ENCODE assay signal across 1 fruit fly cellular context in the genomic region with DNA sequence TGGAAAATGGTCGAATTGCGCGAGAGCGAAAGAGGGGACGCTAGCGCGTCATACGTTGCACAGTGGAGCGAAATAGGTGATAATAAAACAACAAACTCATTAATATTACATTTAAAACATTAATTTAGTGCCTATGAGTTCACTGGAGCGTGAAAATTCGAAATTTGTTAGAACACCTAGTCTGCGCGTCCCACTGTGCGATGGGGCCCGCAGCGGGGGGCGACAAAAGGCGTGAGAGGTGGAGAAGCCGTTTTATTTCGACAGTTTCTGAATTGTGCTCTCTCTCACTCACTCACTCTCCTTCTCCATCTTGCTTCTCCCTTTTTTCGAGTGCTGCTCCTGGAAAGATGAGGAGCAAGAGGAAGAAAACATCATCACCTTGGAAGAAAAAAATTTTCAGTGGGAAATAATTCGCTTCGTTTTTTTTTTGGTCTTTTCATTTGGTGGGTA.
TF ChIP-seq lines count a peak whose summit lies in the region.

No protein-coding gene starts in this region.

TF ChIP-seq in whole organism, embryonic, 481 proteins besides CTCF, POLR2A, EP300 and RAD21 (continued from another document and continues in another):
- TF ChIP-seq pb (GFP tag; optimal IDR thresholded peaks at IDR 0.05; lab: Kevin White, UChicago), result peak; percentile 92
- peak; percentile 93 for TF ChIP-seq CG43689 (GFP tag; IDR thresholded peaks at IDR 0.05; lab: Robert Waterston, UW)
- peak; percentile 96 for TF ChIP-seq CG14050 (GFP tag; IDR thresholded peaks at IDR 0.05; lab: Robert Waterston, UW)
- TF ChIP-seq Meics (GFP tag; optimal IDR thresholded peaks at IDR 0.05; lab: Kevin White, UChicago), result peak; percentile 96
- peak; percentile 98 for TF ChIP-seq lab (GFP tag; optimal IDR thresholded peaks at IDR 0.05; lab: Kevin White, UChicago)
- TF ChIP-seq Gsc (GFP tag; IDR thresholded peaks at IDR 0.05; lab: Robert Waterston, UW), result peak; percentile 89
- peak in 1 of 2 experiments; percentile 36 for TF ChIP-seq insv (GFP tag; optimal IDR thresholded peaks at IDR 0.05; lab: Kevin White, UChicago)
- TF ChIP-seq MESR4 (GFP tag; optimal IDR thresholded peaks at IDR 0.05; lab: Kevin White, UChicago), result peak; percentile 51
- peak; percentile 87 for TF ChIP-seq Ssrp (tag; optimal IDR thresholded peaks at IDR 0.05; lab: Kevin White, UChicago)
- no peak for TF ChIP-seq yki (optimal IDR thresholded peaks at IDR 0.05; lab: Kevin White, UChicago)
- TF ChIP-seq stwl (tag; optimal IDR thresholded peaks at IDR 0.05; lab: Kevin White, UChicago), result no peak
- peak; percentile 89 for TF ChIP-seq Max (GFP tag; optimal IDR thresholded peaks at IDR 0.05; lab: Kevin White, UChicago)
- peak; percentile 91 for TF ChIP-seq fd96Cb (tag; optimal IDR thresholded peaks at IDR 0.05; lab: Kevin White, UChicago)
- TF ChIP-seq so (GFP tag; IDR thresholded peaks at IDR 0.05; lab: Robert Waterston, UW), result peak; percentile 97
- peak; percentile 95 for TF ChIP-seq sim (GFP tag; IDR thresholded peaks at IDR 0.05; lab: Robert Waterston, UW)
- peak; percentile 80 for TF ChIP-seq CG15514 (GFP tag; optimal IDR thresholded peaks at IDR 0.05; lab: Kevin White, UChicago)
- peak; percentile 81 for TF ChIP-seq CG8388 (GFP tag; optimal IDR thresholded peaks at IDR 0.05; lab: Kevin White, UChicago)
- TF ChIP-seq CG13775 (GFP tag; optimal IDR thresholded peaks at IDR 0.05; lab: Kevin White, UChicago), result peak; percentile 92
- TF ChIP-seq danr (GFP tag; IDR thresholded peaks at IDR 0.05; lab: Robert Waterston, UW), result peak; percentile 94
- TF ChIP-seq Opbp (GFP tag; IDR thresholded peaks at IDR 0.05; lab: Robert Waterston, UW; ENCODE audit: partially characterized antibody), result no peak
- TF ChIP-seq grau (tag; optimal IDR thresholded peaks at IDR 0.05; lab: Kevin White, UChicago), result peak; percentile 90
- peak; percentile 92 for TF ChIP-seq unpg (GFP tag; optimal IDR thresholded peaks at IDR 0.05; lab: Kevin White, UChicago)
- TF ChIP-seq lov (optimal IDR thresholded peaks at IDR 0.05; lab: Kevin White, UChicago), result no peak
- TF ChIP-seq lov (GFP tag; IDR thresholded peaks at IDR 0.05; lab: Robert Waterston, UW), result peak; percentile 95
- peak in 1 of 3 experiments; percentile 25 for TF ChIP-seq Stat92E (GFP tag; optimal IDR thresholded peaks at IDR 0.05; lab: Kevin White, UChicago)
- TF ChIP-seq CG10543 (GFP tag; optimal IDR thresholded peaks at IDR 0.05; lab: Kevin White, UChicago), result peak; percentile 93
- peak; percentile 61 for TF ChIP-seq CG15696 (tag; optimal IDR thresholded peaks at IDR 0.05; lab: Kevin White, UChicago)
- TF ChIP-seq cwo (GFP tag; optimal IDR thresholded peaks at IDR 0.05; lab: Kevin White, UChicago), result peak; percentile 93
- TF ChIP-seq grn (GFP tag; optimal IDR thresholded peaks at IDR 0.05; lab: Kevin White, UChicago), result peak; percentile 73
- peak; percentile 93 for TF ChIP-seq CG12219 (GFP tag; optimal IDR thresholded peaks at IDR 0.05; lab: Kevin White, UChicago)
- TF ChIP-seq D19B (GFP tag; optimal IDR thresholded peaks at IDR 0.05; lab: Kevin White, UChicago), result peak; percentile 83
- TF ChIP-seq corto (GFP tag; optimal IDR thresholded peaks at IDR 0.05; lab: Kevin White, UChicago), result peak; percentile 71
- TF ChIP-seq her (GFP tag; optimal IDR thresholded peaks at IDR 0.05; lab: Kevin White, UChicago), result peak; percentile 87
- TF ChIP-seq NC2β (GFP tag; optimal IDR thresholded peaks at IDR 0.05; lab: Kevin White, UChicago), result peak; percentile 92
- TF ChIP-seq ind (GFP tag; optimal IDR thresholded peaks at IDR 0.05; lab: Kevin White, UChicago), result peak; percentile 92
- peak; percentile 92 for TF ChIP-seq tx (GFP tag; optimal IDR thresholded peaks at IDR 0.05; lab: Kevin White, UChicago)
- TF ChIP-seq tap (tag; optimal IDR thresholded peaks at IDR 0.05; lab: Kevin White, UChicago), result peak; percentile 86
- TF ChIP-seq sd (tag; optimal IDR thresholded peaks at IDR 0.05; lab: Kevin White, UChicago), result peak; percentile 74
- TF ChIP-seq Dip2 (GFP tag; IDR thresholded peaks at IDR 0.05; lab: Robert Waterston, UW), result no peak
- peak; percentile 74 for TF ChIP-seq nerfin-2 (GFP tag; IDR thresholded peaks at IDR 0.05; lab: Robert Waterston, UW; ENCODE audit: partially characterized antibody)
- peak; percentile 96 for TF ChIP-seq CG6272 (GFP tag; IDR thresholded peaks at IDR 0.05; lab: Robert Waterston, UW)
- TF ChIP-seq al (GFP tag; IDR thresholded peaks at IDR 0.05; lab: Robert Waterston, UW), result peak; percentile 93
- TF ChIP-seq nom (GFP tag; optimal IDR thresholded peaks at IDR 0.05; lab: Kevin White, UChicago), result peak; percentile 74
- TF ChIP-seq Elba2 (GFP tag; optimal IDR thresholded peaks at IDR 0.05; lab: Kevin White, UChicago), result peak; percentile 44
- TF ChIP-seq TFAM (GFP tag; optimal IDR thresholded peaks at IDR 0.05; lab: Kevin White, UChicago), result peak; percentile 88
- no peak for TF ChIP-seq prd (optimal IDR thresholded peaks at IDR 0.05; lab: Kevin White, UChicago)
- TF ChIP-seq prd (GFP tag; IDR thresholded peaks at IDR 0.05; lab: Robert Waterston, UW), result peak; percentile 98
- TF ChIP-seq da (GFP tag; optimal IDR thresholded peaks at IDR 0.05; lab: Kevin White, UChicago), result peak; percentile 72
- TF ChIP-seq chn (GFP tag; optimal IDR thresholded peaks at IDR 0.05; lab: Kevin White, UChicago), result peak; percentile 97
- TF ChIP-seq Ets97D (GFP tag; optimal IDR thresholded peaks at IDR 0.05; lab: Kevin White, UChicago), result peak; percentile 79
- peak; percentile 83 for TF ChIP-seq MTF-1 (GFP tag; optimal IDR thresholded peaks at IDR 0.05; lab: Kevin White, UChicago; ENCODE audit: borderline replicate concordance)
- no peak for TF ChIP-seq BEAF-32 (GFP tag; optimal IDR thresholded peaks at IDR 0.05; lab: Kevin White, UChicago)
- TF ChIP-seq jing (GFP tag; optimal IDR thresholded peaks at IDR 0.05; lab: Kevin White, UChicago), result peak; percentile 88
- TF ChIP-seq ewg (GFP tag; optimal IDR thresholded peaks at IDR 0.05; lab: Kevin White, UChicago), result peak; percentile 91
- TF ChIP-seq gt (GFP tag; IDR thresholded peaks at IDR 0.05; lab: Robert Waterston, UW), result peak; percentile 90
- TF ChIP-seq Nf-YA (GFP tag; IDR thresholded peaks at IDR 0.05; lab: Robert Waterston, UW), result peak; percentile 87
- TF ChIP-seq Hsf (GFP tag; optimal IDR thresholded peaks at IDR 0.05; lab: Kevin White, UChicago), result peak; percentile 92
- TF ChIP-seq CG10462 (GFP tag; optimal IDR thresholded peaks at IDR 0.05; lab: Kevin White, UChicago), result peak; percentile 88
- TF ChIP-seq NC2α (GFP tag; optimal IDR thresholded peaks at IDR 0.05; lab: Kevin White, UChicago), result peak; percentile 80
- TF ChIP-seq CG11723 (GFP tag; optimal IDR thresholded peaks at IDR 0.05; lab: Kevin White, UChicago), result peak; percentile 88
- TF ChIP-seq Antp (GFP tag; optimal IDR thresholded peaks at IDR 0.05; lab: Kevin White, UChicago), result peak; percentile 97
- TF ChIP-seq CG3281 (GFP tag; optimal IDR thresholded peaks at IDR 0.05; lab: Kevin White, UChicago), result peak; percentile 93
- peak; percentile 87 for TF ChIP-seq CG11560 (tag; IDR thresholded peaks at IDR 0.05; lab: Robert Waterston, UW)
- TF ChIP-seq CG8281 (tag; optimal IDR thresholded peaks at IDR 0.05; lab: Kevin White, UChicago), result peak; percentile 71
- peak; percentile 82 for TF ChIP-seq p53 (GFP tag; optimal IDR thresholded peaks at IDR 0.05; lab: Kevin White, UChicago)
- TF ChIP-seq dimm (GFP tag; IDR thresholded peaks at IDR 0.05; lab: Robert Waterston, UW), result peak; percentile 93
- peak; percentile 94 for TF ChIP-seq CG6175 (GFP tag; IDR thresholded peaks at IDR 0.05; lab: Robert Waterston, UW)
- peak; percentile 72 for TF ChIP-seq cato (GFP tag; optimal IDR thresholded peaks at IDR 0.05; lab: Kevin White, UChicago; ENCODE audit: borderline replicate concordance)
- peak; percentile 95 for TF ChIP-seq CG3847 (GFP tag; IDR thresholded peaks at IDR 0.05; lab: Robert Waterston, UW)
- peak; percentile 58 for TF ChIP-seq CG3838 (GFP tag; optimal IDR thresholded peaks at IDR 0.05; lab: Kevin White, UChicago)
- TF ChIP-seq dati (GFP tag; IDR thresholded peaks at IDR 0.05; lab: Robert Waterston, UW), result peak; percentile 88
- TF ChIP-seq CG7786 (GFP tag; optimal IDR thresholded peaks at IDR 0.05; lab: Kevin White, UChicago), result peak; percentile 94
- peak; percentile 93 for TF ChIP-seq CG34376 (GFP tag; optimal IDR thresholded peaks at IDR 0.05; lab: Kevin White, UChicago)
- peak; percentile 69 for TF ChIP-seq CG14860 (GFP tag; IDR thresholded peaks at IDR 0.05; lab: Robert Waterston, UW; ENCODE audit: partially characterized antibody)
- peak; percentile 97 for TF ChIP-seq CG32772 (GFP tag; IDR thresholded peaks at IDR 0.05; lab: Robert Waterston, UW)
- TF ChIP-seq ftz-f1 (GFP tag; optimal IDR thresholded peaks at IDR 0.05; lab: Kevin White, UChicago), result peak; percentile 79
- TF ChIP-seq btn (GFP tag; optimal IDR thresholded peaks at IDR 0.05; lab: Kevin White, UChicago), result peak; percentile 87
- peak; percentile 91 for TF ChIP-seq CG1233 (GFP tag; optimal IDR thresholded peaks at IDR 0.05; lab: Kevin White, UChicago)
- TF ChIP-seq Dfd (GFP tag; optimal IDR thresholded peaks at IDR 0.05; lab: Kevin White, UChicago), result no peak
- TF ChIP-seq CG7372 (GFP tag; IDR thresholded peaks at IDR 0.05; lab: Robert Waterston, UW), result peak; percentile 94
- TF ChIP-seq CG1832 (GFP tag; optimal IDR thresholded peaks at IDR 0.05; lab: Kevin White, UChicago), result peak; percentile 89
- peak; percentile 90 for TF ChIP-seq Hr3 (GFP tag; optimal IDR thresholded peaks at IDR 0.05; lab: Kevin White, UChicago)
- peak; percentile 96 for TF ChIP-seq gro (GFP tag; optimal IDR thresholded peaks at IDR 0.05; lab: Kevin White, UChicago)
- TF ChIP-seq CG4360 (GFP tag; IDR thresholded peaks at IDR 0.05; lab: Robert Waterston, UW), result peak; percentile 76
- TF ChIP-seq Dbx (GFP tag; IDR thresholded peaks at IDR 0.05; lab: Robert Waterston, UW), result peak; percentile 96
- no peak for TF ChIP-seq fru (optimal IDR thresholded peaks at IDR 0.05; lab: Kevin White, UChicago)
- TF ChIP-seq CG14667 (GFP tag; IDR thresholded peaks at IDR 0.05; lab: Robert Waterston, UW), result peak; percentile 95
- no peak for TF ChIP-seq gfzf (GFP tag; optimal IDR thresholded peaks at IDR 0.05; lab: Kevin White, UChicago)
- peak; percentile 94 for TF ChIP-seq CG4730 (GFP tag; IDR thresholded peaks at IDR 0.05; lab: Robert Waterston, UW)
- peak; percentile 98 for TF ChIP-seq Optix (GFP tag; IDR thresholded peaks at IDR 0.05; lab: Robert Waterston, UW)
- TF ChIP-seq Bdp1 (GFP tag; optimal IDR thresholded peaks at IDR 0.05; lab: Kevin White, UChicago), result peak; percentile 85
- peak; percentile 91 for TF ChIP-seq CG10979 (tag; optimal IDR thresholded peaks at IDR 0.05; lab: Kevin White, UChicago)
- TF ChIP-seq tll (GFP tag; optimal IDR thresholded peaks at IDR 0.05; lab: Kevin White, UChicago), result peak in 1 of 2 experiments; percentile 31
- peak; percentile 94 for TF ChIP-seq peb (GFP tag; IDR thresholded peaks at IDR 0.05; lab: Robert Waterston, UW)
- peak; percentile 98 for TF ChIP-seq CG18599 (GFP tag; optimal IDR thresholded peaks at IDR 0.05; lab: Kevin White, UChicago)
- TF ChIP-seq Taf1 (GFP tag; IDR thresholded peaks at IDR 0.05; lab: Robert Waterston, UW), result peak; percentile 95
- TF ChIP-seq sug (tag; optimal IDR thresholded peaks at IDR 0.05; lab: Kevin White, UChicago), result peak; percentile 93
- peak; percentile 87 for TF ChIP-seq CG4328 (GFP tag; optimal IDR thresholded peaks at IDR 0.05; lab: Kevin White, UChicago)
- peak; percentile 26 for TF ChIP-seq pfk (GFP tag; optimal IDR thresholded peaks at IDR 0.05; lab: Kevin White, UChicago)
- peak; percentile 81 for TF ChIP-seq Nf-YC (tag; optimal IDR thresholded peaks at IDR 0.05; lab: Kevin White, UChicago)
- TF ChIP-seq Bteb2 (GFP tag; optimal IDR thresholded peaks at IDR 0.05; lab: Kevin White, UChicago), result peak; percentile 89
- TF ChIP-seq hth (optimal IDR thresholded peaks at IDR 0.05; lab: Kevin White, UChicago), result no peak
- peak; percentile 91 to 95 for TF ChIP-seq chif (GFP tag; optimal IDR thresholded peaks at IDR 0.05; lab: Kevin White, UChicago)
- TF ChIP-seq nerfin-1 (tag; optimal IDR thresholded peaks at IDR 0.05; lab: Kevin White, UChicago), result peak; percentile 85
- 0 out of 2 replicates have a peak, but pooled peaks have one; percentile 34 for TF ChIP-seq unc-4 (GFP tag; IDR thresholded peaks at IDR 0.05; lab: Robert Waterston, UW; ENCODE audit: partially characterized antibody)
- TF ChIP-seq CG11504 (tag; optimal IDR thresholded peaks at IDR 0.05; lab: Kevin White, UChicago), result peak; percentile 90
- no peak; the same call in 1 of the 2 replicates for TF ChIP-seq GATAe (GFP tag; conservative IDR thresholded peaks at IDR 0.05; lab: Robert Waterston, UW)
- peak; percentile 44 for TF ChIP-seq CG15073 (GFP tag; optimal IDR thresholded peaks at IDR 0.05; lab: Kevin White, UChicago)
- TF ChIP-seq CG18476 (GFP tag; optimal IDR thresholded peaks at IDR 0.05; lab: Kevin White, UChicago), result peak; percentile 94
- TF ChIP-seq CG12942 (GFP tag; optimal IDR thresholded peaks at IDR 0.05; lab: Kevin White, UChicago), result peak; percentile 88
- TF ChIP-seq disco-r (GFP tag; optimal IDR thresholded peaks at IDR 0.05; lab: Kevin White, UChicago), result peak; percentile 91
- peak; percentile 81 for TF ChIP-seq E2f2 (GFP tag; IDR thresholded peaks at IDR 0.05; lab: Robert Waterston, UW)
- TF ChIP-seq CG4707 (GFP tag; optimal IDR thresholded peaks at IDR 0.05; lab: Kevin White, UChicago), result peak; percentile 98
- 0 out of 2 replicates have a peak, but pooled peaks have one; percentile 18 for TF ChIP-seq ato (GFP tag; IDR thresholded peaks at IDR 0.05; lab: Robert Waterston, UW; ENCODE audit: partially characterized antibody)
- peak; percentile 93 for TF ChIP-seq CG5245 (GFP tag; optimal IDR thresholded peaks at IDR 0.05; lab: Kevin White, UChicago)
- peak; percentile 75 for TF ChIP-seq CG3163 (GFP tag; optimal IDR thresholded peaks at IDR 0.05; lab: Kevin White, UChicago)
- peak; percentile 66 for TF ChIP-seq wek (GFP tag; optimal IDR thresholded peaks at IDR 0.05; lab: Kevin White, UChicago)
- peak; percentile 95 for TF ChIP-seq Dad (GFP tag; optimal IDR thresholded peaks at IDR 0.05; lab: Kevin White, UChicago)
- TF ChIP-seq HLH3B (GFP tag; IDR thresholded peaks at IDR 0.05; lab: Robert Waterston, UW), result peak; percentile 97
- TF ChIP-seq CG12104 (GFP tag; optimal IDR thresholded peaks at IDR 0.05; lab: Kevin White, UChicago), result peak; percentile 81
- TF ChIP-seq Atf3 (GFP tag; optimal IDR thresholded peaks at IDR 0.05; lab: Kevin White, UChicago), result peak; percentile 90
- TF ChIP-seq Pdp1 (GFP tag; optimal IDR thresholded peaks at IDR 0.05; lab: Kevin White, UChicago), result peak; percentile 95 to 96
- TF ChIP-seq CG2120 (GFP tag; optimal IDR thresholded peaks at IDR 0.05; lab: Kevin White, UChicago), result peak; percentile 96
- peak; percentile 82 for TF ChIP-seq CG1792 (GFP tag; optimal IDR thresholded peaks at IDR 0.05; lab: Kevin White, UChicago)
- TF ChIP-seq Adf1 (GFP tag; IDR thresholded peaks at IDR 0.05; lab: Robert Waterston, UW), result peak; percentile 82
